Fruit fly (Drosophila melanogaster) whole organism, wandering third instar larva: Measurements from ENCODE around the gene CG31344.

Experiments
- Abd-B ChIP-seq: fragments of >200 bp; optimal IDR thresholded peaks from 2 replicates; lab custom pipeline; 2017; ENCODE audit warnings: missing biosample characterization, missing genetic modification characterization
- CG32264 ChIP-seq: fragments of 200-800 bp; sonication (Bioruptor generic); optimal IDR thresholded peaks from 2 replicates; lab custom pipeline; 2016; ENCODE audit warnings: missing biosample characterization, missing genetic modification characterization
- CG9705 ChIP-seq: fragments of 200-800 bp; sonication (Bioruptor generic); optimal IDR thresholded peaks from 2 replicates; lab custom pipeline; 2018; ENCODE audit warnings: missing biosample characterization, mild to moderate bottlenecking, missing genetic modification characterization
- CrebA ChIP-seq: fragments of 200-800 bp; sonication (Bioruptor generic); optimal IDR thresholded peaks from 2 replicates; lab custom pipeline; 2016; ENCODE audit warnings: missing biosample characterization, mild to moderate bottlenecking, missing genetic modification characterization, borderline replicate concordance
- Dfd ChIP-seq: fragments of >200 bp; optimal IDR thresholded peaks from 2 replicates; lab custom pipeline; 2017; ENCODE audit warnings: missing biosample characterization, missing genetic modification characterization
- Dif ChIP-seq: fragments of 200-275, 200-300 bp; sonication (Bioruptor generic); optimal IDR thresholded peaks from 2 replicates; lab custom pipeline; 2018; ENCODE audit warnings: missing biosample characterization, missing genetic modification characterization; ENCODE audit not compliant: partially characterized antibody
- GATAd ChIP-seq: sonication (Bioruptor generic); optimal IDR thresholded peaks from 2 replicates; lab custom pipeline; 2016; ENCODE audit warnings: missing biosample characterization, missing genetic modification characterization
- HLH106 ChIP-seq: fragments of 200-800 bp; optimal IDR thresholded peaks from 3 replicates; lab custom pipeline; 2019; ENCODE audit warnings: missing biosample characterization, mild to moderate bottlenecking, missing genetic modification characterization, moderate library complexity
- Hnf4 ChIP-seq: fragments of 200-800 bp; sonication (Bioruptor generic); optimal IDR thresholded peaks from 2 replicates; lab custom pipeline; 2016; ENCODE audit warnings: missing biosample characterization, mild to moderate bottlenecking, missing genetic modification characterization
- Hr78 ChIP-seq: fragments of >200 bp; optimal IDR thresholded peaks from 2 replicates; lab custom pipeline; 2017; ENCODE audit warnings: missing biosample characterization, missing genetic modification characterization
- Hr83 ChIP-seq: fragments of 200-300 bp; sonication (Bioruptor generic); optimal IDR thresholded peaks from 2 replicates; lab custom pipeline; 2016; ENCODE audit warnings: missing biosample characterization, mild to moderate bottlenecking, missing genetic modification characterization, moderate library complexity; ENCODE audit not compliant: poor library complexity, severe bottlenecking
- Jra ChIP-seq: sonication (Bioruptor generic); optimal IDR thresholded peaks from 2 replicates; lab custom pipeline; 2016; ENCODE audit warnings: missing biosample characterization, missing genetic modification characterization
- Mio ChIP-seq: sonication (Bioruptor generic); optimal IDR thresholded peaks from 2 replicates; lab custom pipeline; 2016; ENCODE audit warnings: missing biosample characterization, missing genetic modification characterization
- Myc ChIP-seq: fragments of >200 bp; optimal IDR thresholded peaks from 2 replicates; lab custom pipeline; 2017
- N ChIP-seq: fragments of >200 bp; optimal IDR thresholded peaks from 2 replicates; lab custom pipeline; 2018; ENCODE audit warnings: missing biosample characterization, missing external identifiers, missing genetic modification characterization
- OdsH ChIP-seq: fragments of 200-800 bp; sonication (Bioruptor generic); optimal IDR thresholded peaks from 2 replicates; lab custom pipeline; 2016; ENCODE audit warnings: missing biosample characterization, mild to moderate bottlenecking, missing genetic modification characterization
- Rel ChIP-seq, 2 experiments: fragments of 200-800 bp; sonication (Bioruptor generic) in 1 of 2; optimal IDR thresholded peaks; 2 replicates in 1 of 2; 3 replicates in 1 of 2; lab custom pipeline; 2016 to 2019; ENCODE audit warnings: mild to moderate bottlenecking in 2 of 2, missing biosample characterization in 2 of 2, missing genetic modification characterization in 2 of 2, moderate library complexity in 1 of 2
- Sp1 ChIP-seq: fragments of 200-800 bp; sonication (Bioruptor generic); optimal IDR thresholded peaks from 3 replicates; lab custom pipeline; 2019; ENCODE audit warnings: missing biosample characterization, mild to moderate bottlenecking, missing genetic modification characterization, moderate library complexity
- Vsx2 ChIP-seq: fragments of 200-300, 225-300 bp; sonication (Bioruptor generic); optimal IDR thresholded peaks from 2 replicates; lab custom pipeline; 2018; ENCODE audit warnings: missing biosample characterization, missing genetic modification characterization; ENCODE audit not compliant: partially characterized antibody
- br ChIP-seq: fragments of 200-800 bp; sonication (Bioruptor generic); optimal IDR thresholded peaks from 2 replicates; lab custom pipeline; 2016; ENCODE audit warnings: missing biosample characterization, missing genetic modification characterization
- brk ChIP-seq: fragments of 200-800 bp; sonication (Bioruptor generic); optimal IDR thresholded peaks from 2 replicates; lab custom pipeline; 2016; ENCODE audit warnings: missing biosample characterization, mild to moderate bottlenecking, missing genetic modification characterization
- dl ChIP-seq, 2 experiments: fragments of 175-275, 200-275 bp in 1 of 2; fragments of 200-275 bp in 1 of 2; sonication (Bioruptor generic); optimal IDR thresholded peaks; lab custom pipeline; 2018; ENCODE audit warnings: mild to moderate bottlenecking in 2 of 2, missing biosample characterization in 2 of 2, missing genetic modification characterization in 2 of 2, moderate library complexity in 2 of 2; ENCODE audit not compliant: partially characterized antibody in 2 of 2, insufficient read depth in 1 of 2
- dmrt93B ChIP-seq: fragments of 200-800 bp; sonication (Bioruptor generic); optimal IDR thresholded peaks from 2 replicates; lab custom pipeline; 2018; ENCODE audit warnings: missing biosample characterization, mild to moderate bottlenecking, missing genetic modification characterization
- dsf ChIP-seq: sonication (Bioruptor generic); optimal IDR thresholded peaks from 2 replicates; lab custom pipeline; 2016; ENCODE audit warnings: missing biosample characterization, missing genetic modification characterization, borderline replicate concordance
- ey ChIP-seq: fragments of 200-800 bp; sonication (Bioruptor generic); optimal IDR thresholded peaks from 2 replicates; lab custom pipeline; 2016; ENCODE audit warnings: missing biosample characterization, missing genetic modification characterization
- foxo ChIP-seq, 2 experiments: fragments of 200-800 bp; sonication (Bioruptor generic); optimal IDR thresholded peaks; 2 replicates in 1 of 2; 3 replicates in 1 of 2; lab custom pipeline; 2016 to 2017; ENCODE audit warnings: missing biosample characterization in 2 of 2, missing genetic modification characterization in 2 of 2
- fru ChIP-seq: fragments of 200-800 bp; sonication (Bioruptor generic); optimal IDR thresholded peaks from 3 replicates; lab custom pipeline; 2016; ENCODE audit warnings: missing biosample characterization, mild to moderate bottlenecking, missing genetic modification characterization
- h ChIP-seq: fragments of 200-800 bp; sonication (Bioruptor generic); optimal IDR thresholded peaks from 3 replicates; lab custom pipeline; 2016; ENCODE audit warnings: missing biosample characterization, mild to moderate bottlenecking, missing genetic modification characterization
- jim ChIP-seq: fragments of 175-275, 200-325 bp; sonication (Bioruptor generic); optimal IDR thresholded peaks from 2 replicates; lab custom pipeline; 2016; ENCODE audit warnings: missing biosample characterization, mild to moderate bottlenecking, missing genetic modification characterization
- lola ChIP-seq: fragments of >200 bp; optimal IDR thresholded peaks from 2 replicates; lab custom pipeline; 2017; ENCODE audit warnings: missing biosample characterization, missing genetic modification characterization
- pan ChIP-seq: fragments of >200 bp; optimal IDR thresholded peaks from 2 replicates; lab custom pipeline; 2017
- psq ChIP-seq: fragments of 200-800 bp; sonication (Bioruptor generic); optimal IDR thresholded peaks from 3 replicates; lab custom pipeline; 2017; ENCODE audit warnings: missing biosample characterization, mild to moderate bottlenecking, missing genetic modification characterization, moderate library complexity
- rgr ChIP-seq: fragments of 200-800 bp; sonication (Bioruptor generic); optimal IDR thresholded peaks from 3 replicates; lab custom pipeline; 2016; ENCODE audit warnings: missing biosample characterization, mild to moderate bottlenecking, missing genetic modification characterization
- sage ChIP-seq: fragments of 200-800 bp; sonication (Bioruptor generic); optimal IDR thresholded peaks from 2 replicates; lab custom pipeline; 2016; ENCODE audit warnings: missing biosample characterization, mild to moderate bottlenecking, missing genetic modification characterization
- sv ChIP-seq: fragments of 200-800 bp; sonication (Bioruptor generic); optimal IDR thresholded peaks from 3 replicates; lab custom pipeline; 2016; ENCODE audit warnings: missing biosample characterization, missing genetic modification characterization
- tai ChIP-seq: sonication (Bioruptor generic); optimal IDR thresholded peaks from 2 replicates; lab custom pipeline; 2016; ENCODE audit warnings: missing biosample characterization, missing genetic modification characterization
- usp ChIP-seq: fragments of >200 bp; optimal IDR thresholded peaks from 2 replicates; lab custom pipeline; 2017; ENCODE audit warnings: missing biosample characterization, missing genetic modification characterization
- woc ChIP-seq: sonication (Bioruptor generic); optimal IDR thresholded peaks from 2 replicates; lab custom pipeline; 2016; ENCODE audit warnings: missing biosample characterization, mild to moderate bottlenecking, missing genetic modification characterization

The CG31344 gene

dm6 chr3R:15213362-15213989, 11.7 kb downstream of the CG31344 start, which contains the start of the genes CG6654 and CG4210:
Gene CG6654 (minus strand): TSS chr3R:15213658.
Gene CG4210 (plus strand): TSS chr3R:15213974.
- TF ChIP-seq dsf (no peak), Jra (GFP tag; lab: Kevin White, UChicago) (no peak), Hnf4 (GFP tag; lab: Kevin White, UChicago) (no peak), Sp1 (GFP tag; lab: Kevin White, UChicago) (peak; percentile 27), Rel (GFP tag; optimal IDR thresholded peaks at IDR 0.05; lab: Kevin White, UChicago) (no peak), Rel (tag; optimal IDR thresholded peaks at IDR 0.05; lab: Kevin White, UChicago) (peak; percentile 54), CG9705 (peak; percentile 28), HLH106 (tag; lab: Kevin White, UChicago) (peak; percentile 69), Vsx2 (GFP tag; lab: Kevin White, UChicago) (no peak), Dfd (GFP tag; lab: Kevin White, UChicago) (no peak), Abd-B (GFP tag; lab: Kevin White, UChicago) (no peak), usp (GFP tag; lab: Kevin White, UChicago) (no peak), CrebA (GFP tag; lab: Kevin White, UChicago) (no peak), tai (GFP tag; lab: Kevin White, UChicago) (no peak), foxo (GFP tag; optimal IDR thresholded peaks at IDR 0.05; lab: Kevin White, UChicago) (no peak), woc (GFP tag; lab: Kevin White, UChicago) (peak; percentile 71), CG32264 (GFP tag; lab: Kevin White, UChicago) (no peak), jim (GFP tag; lab: Kevin White, UChicago) (no peak)
- TF ChIP-seq, all 38 proteins: peak for 5

dm6 chr3R:15208712-15209499, 16.2 kb downstream of the CG31344 start, which contains the start of the genes Spn88Eb and Mau2:
Gene Spn88Eb (minus strand): TSS chr3R:15208762.
Gene Mau2 (plus strand): TSS chr3R:15209204.
- TF ChIP-seq psq (GFP tag; lab: Kevin White, UChicago), result peak; percentile 15
- no peak for TF ChIP-seq Dif (GFP tag; lab: Kevin White, UChicago)
- TF ChIP-seq dl (GFP tag; optimal IDR thresholded peaks at IDR 0.05; lab: Kevin White, UChicago; ENCODE audit: insufficient read depth in 1 of 2, partially characterized antibody in 2 of 2), result no peak
- TF ChIP-seq GATAd (GFP tag; lab: Kevin White, UChicago), result no peak
- TF ChIP-seq sage (GFP tag; lab: Kevin White, UChicago), result no peak
- TF ChIP-seq CG9705, result peak; percentile 61
- TF ChIP-seq Abd-B (GFP tag; lab: Kevin White, UChicago), result no peak
- peak; percentile 82 for TF ChIP-seq woc (GFP tag; lab: Kevin White, UChicago)
- TF ChIP-seq Jra (GFP tag; lab: Kevin White, UChicago), result no peak
- peak; percentile 56 for TF ChIP-seq Sp1 (GFP tag; lab: Kevin White, UChicago)
- TF ChIP-seq Myc (lab: Kevin White, UChicago), result peak; percentile 67
- no peak for TF ChIP-seq N (GFP tag; lab: Kevin White, UChicago)
- TF ChIP-seq pan (lab: Kevin White, UChicago), result no peak
- TF ChIP-seq jim (GFP tag; lab: Kevin White, UChicago), result no peak
- TF ChIP-seq usp (GFP tag; lab: Kevin White, UChicago), result no peak
- peak; percentile 74 for TF ChIP-seq HLH106 (tag; lab: Kevin White, UChicago)
- TF ChIP-seq foxo (GFP tag; optimal IDR thresholded peaks at IDR 0.05; lab: Kevin White, UChicago), result peak in 1 of 2 experiments; percentile 81
- TF ChIP-seq Hr83 (GFP tag; lab: Kevin White, UChicago), result peak; percentile 72
- TF ChIP-seq rgr (GFP tag; lab: Kevin White, UChicago), result peak; percentile 64
- TF ChIP-seq OdsH (GFP tag; lab: Kevin White, UChicago), result peak; percentile 18
- TF ChIP-seq tai (GFP tag; lab: Kevin White, UChicago), result no peak
- no peak for TF ChIP-seq Mio (GFP tag; lab: Kevin White, UChicago)
- no peak for TF ChIP-seq Rel (GFP tag; optimal IDR thresholded peaks at IDR 0.05; lab: Kevin White, UChicago)
- peak; percentile 7 for TF ChIP-seq Rel (tag; optimal IDR thresholded peaks at IDR 0.05; lab: Kevin White, UChicago)
- no peak for TF ChIP-seq dmrt93B
- TF ChIP-seq br (GFP tag; lab: Kevin White, UChicago), result no peak
- TF ChIP-seq Vsx2 (GFP tag; lab: Kevin White, UChicago), result no peak
- no peak for TF ChIP-seq brk
- TF ChIP-seq Hnf4 (GFP tag; lab: Kevin White, UChicago), result no peak
- TF ChIP-seq h (GFP tag; lab: Kevin White, UChicago), result no peak
- no peak for TF ChIP-seq dsf
- TF ChIP-seq sv (GFP tag; lab: Kevin White, UChicago), result no peak
- no peak for TF ChIP-seq CG32264 (GFP tag; lab: Kevin White, UChicago)
- TF ChIP-seq ey, result peak; percentile 47
- no peak for TF ChIP-seq Hr78 (GFP tag; lab: Kevin White, UChicago)
- TF ChIP-seq Dfd (GFP tag; lab: Kevin White, UChicago), result no peak
- TF ChIP-seq CrebA (GFP tag; lab: Kevin White, UChicago), result no peak
- TF ChIP-seq fru (GFP tag; lab: Kevin White, UChicago), result no peak
- no peak for TF ChIP-seq lola (GFP tag; lab: Kevin White, UChicago)
